Fruit fly (Drosophila melanogaster) whole organism, embryonic: Measurements from ENCODE around the gene Ugt303B2.

Source experiments
- CG15601 ChIP-seq: fragments of 200-800 bp; sonication (Bioruptor generic); optimal IDR thresholded peaks from 3 replicates; lab custom pipeline; 2019; ENCODE audit warnings: missing biosample characterization, mild to moderate bottlenecking, missing genetic modification characterization, moderate library complexity
- CG32532 ChIP-seq: fragments of 200-800 bp; sonication (Bioruptor generic); IDR thresholded peaks from 2 replicates; pipeline ENCODE4 v1.3.6; 2022; ENCODE audit warnings: missing biosample characterization, missing genetic modification characterization
- CG4328 ChIP-seq: fragments of 200-800 bp; sonication (Bioruptor generic); optimal IDR thresholded peaks from 3 replicates; lab custom pipeline; 2017; ENCODE audit warnings: missing biosample characterization, missing genetic modification reagents, missing genetic modification characterization
- CG9437 ChIP-seq: fragments of 200-800 bp; sonication (Bioruptor generic); optimal IDR thresholded peaks from 2 replicates; lab custom pipeline; 2018; ENCODE audit warnings: missing biosample characterization, mild to moderate bottlenecking, missing genetic modification characterization
- H2.0 ChIP-seq: fragments of 200-800 bp; sonication (Bioruptor generic); IDR thresholded peaks from 2 replicates; pipeline ENCODE4 v1.3.6; 2022; ENCODE audit warnings: missing biosample characterization, missing genetic modification characterization
- PHDP ChIP-seq: fragments of 200-800 bp; sonication (Bioruptor generic); optimal IDR thresholded peaks from 3 replicates; lab custom pipeline; 2018; ENCODE audit warnings: missing biosample characterization, mild to moderate bottlenecking, missing genetic modification characterization, moderate library complexity
- ftz-f1 ChIP-seq: fragments of 200-800 bp; sonication (Bioruptor generic); optimal IDR thresholded peaks from 2 replicates; lab custom pipeline; 2016; ENCODE audit warnings: missing biosample characterization, missing genetic modification characterization
- gce ChIP-seq: fragments of 200-800 bp; sonication (Bioruptor generic); IDR thresholded peaks from 3 replicates; pipeline ENCODE4 v1.3.6; 2022; ENCODE audit warnings: missing biosample characterization, missing genetic modification characterization
- sim ChIP-seq: fragments of 200-800 bp; sonication (Bioruptor generic); IDR thresholded peaks from 2 replicates; pipeline ENCODE4 v1.3.6; 2022; ENCODE audit warnings: missing biosample characterization, missing genetic modification characterization
- tgo ChIP-seq: fragments of 200-800 bp; sonication (Bioruptor generic); IDR thresholded peaks from 3 replicates; pipeline ENCODE4 v1.3.6; 2022; ENCODE audit warnings: missing biosample characterization, missing genetic modification characterization

dm6 chr3R:23508304-23508703 is 30.4 kb downstream of the Ugt303B2 start:
- TF ChIP-seq ftz-f1 (no peak), CG4328 (no peak), sim (no peak), CG32532 (GFP tag; lab: Robert Waterston, UW) (no peak), CG9437 (GFP tag; lab: Kevin White, UChicago) (no peak), gce (GFP tag; lab: Robert Waterston, UW) (no peak), PHDP (no peak), tgo (GFP tag; lab: Robert Waterston, UW) (no peak), CG15601 (tag; lab: Kevin White, UChicago) (no peak), H2.0 (no peak)
